Worm (Caenorhabditis elegans) whole organism, L3 larva: ENCODE data around the gene dsc-4.

Source experiments
- ceh-9 ChIP-seq: sonication (generic microtip); optimal IDR thresholded peaks from 2 replicates; lab custom pipeline; 2018; ENCODE audit warnings: missing biosample characterization, missing genetic modification characterization
- elt-1 ChIP-seq: fragments of 150-350 bp; optimal IDR thresholded peaks from 2 replicates; lab custom pipeline; 2014; ENCODE audit warnings: missing biosample characterization, missing genetic modification characterization

DNA sequence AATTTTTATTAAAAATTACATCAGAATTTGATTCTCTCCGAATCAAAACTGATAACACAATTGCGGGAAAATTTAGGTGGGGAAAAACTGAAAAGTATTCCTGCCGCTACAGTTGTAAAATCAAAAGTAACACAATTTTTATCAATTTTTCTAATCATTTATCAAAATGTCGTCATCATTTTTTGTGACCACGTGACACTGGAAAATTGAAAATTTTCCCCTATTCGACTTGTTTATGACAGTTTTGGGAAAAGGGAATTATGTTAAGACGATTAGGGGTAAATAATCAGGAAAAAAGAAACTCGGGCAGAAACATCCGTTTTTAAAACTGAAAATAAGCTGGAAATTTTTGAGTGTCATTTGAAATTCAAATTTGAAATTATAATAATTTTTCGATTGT, 23.5 kb downstream of the dsc-4 start:
- TF ChIP-seq elt-1 (no peak), ceh-9 (tag; lab: Kevin White, UChicago) (no peak)
